Worm (Caenorhabditis elegans) whole organism, midembryonic: ENCODE data around the gene bre-5.

Source experiments
- T22C8.4 ChIP-seq: fragments of 200-800 bp; sonication (Bioruptor generic); IDR thresholded peaks from 2 replicates; pipeline ENCODE4 v1.3.6; 2022; ENCODE audit warnings: missing genetic modification characterization, missing compliant biosample characterization
- cog-1 ChIP-seq: sonication (generic microtip); optimal IDR thresholded peaks from 2 replicates; lab custom pipeline; 2016; ENCODE audit warnings: missing genetic modification characterization, missing compliant biosample characterization
- flt-1 ChIP-seq: fragments of 200-800 bp; sonication (Bioruptor generic); IDR thresholded peaks from 2 replicates; pipeline ENCODE4 v1.3.6; 2022; ENCODE audit warnings: missing genetic modification characterization, missing compliant biosample characterization
- klf-2 ChIP-seq: fragments of 200-800 bp; sonication (Bioruptor generic); conservative IDR thresholded peaks from 2 replicates; pipeline ENCODE4 v1.3.6; 2022; ENCODE audit warnings: missing genetic modification reagents, missing genetic modification characterization, missing compliant biosample characterization
- med-1 ChIP-seq: sonication (generic microtip); optimal IDR thresholded peaks from 2 replicates; lab custom pipeline; 2017; ENCODE audit warnings: missing genetic modification characterization, mild to moderate bottlenecking, missing compliant biosample characterization, antibody characterized with exemption, missing genetic modification reagents; ENCODE audit not compliant: insufficient read depth
- ref-1 ChIP-seq: fragments of 200-800 bp; sonication (Bioruptor generic); conservative IDR thresholded peaks from 2 replicates; pipeline ENCODE4 v1.3.6; 2022; ENCODE audit warnings: missing genetic modification reagents, missing genetic modification characterization, missing compliant biosample characterization
- tab-1 ChIP-seq: fragments of 200-800 bp; sonication (Bioruptor generic); IDR thresholded peaks from 2 replicates; pipeline ENCODE4 v1.3.6; 2022; ENCODE audit warnings: missing genetic modification characterization, missing compliant biosample characterization
- ztf-23 ChIP-seq: fragments of 200-800 bp; sonication (Bioruptor generic); IDR thresholded peaks from 2 replicates; pipeline ENCODE4 v1.3.6; 2022; ENCODE audit warnings: missing genetic modification reagents, missing genetic modification characterization, missing compliant biosample characterization
- ztf-29 ChIP-seq: fragments of 200-800 bp; sonication (Bioruptor generic); IDR thresholded peaks from 2 replicates; pipeline ENCODE4 v1.3.6; 2022; ENCODE audit warnings: missing genetic modification reagents, missing genetic modification characterization, missing compliant biosample characterization

The bre-5 gene

ce11 chrIV:12031003-12031402, 20.0 kb downstream of the bre-5 start, which contains the start of the genes T12G3.6 and mrpl-51:
Gene T12G3.6, minus strand, starts transcription at chrIV:12031271.
Gene mrpl-51, plus strand, starts transcription at chrIV:12031324.
- TF ChIP-seq ref-1 (GFP tag; lab: Robert Waterston, UW) (no peak), T22C8.4 (GFP tag; lab: Robert Waterston, UW) (no peak), flt-1 (GFP tag; lab: Robert Waterston, UW) (no peak), ztf-23 (GFP tag; lab: Robert Waterston, UW) (no peak), ztf-29 (no peak), klf-2 (GFP tag; lab: Robert Waterston, UW) (no peak), tab-1 (GFP tag; lab: Robert Waterston, UW) (no peak), med-1 (GFP tag; lab: Kevin White, UChicago) (no peak), cog-1 (tag; lab: Kevin White, UChicago) (no peak)

ce11 chrIV:12029722-12030182, 21.3 kb downstream of the bre-5 start, which contains the start of gene T12G3.11:
Gene T12G3.11, minus strand, starts transcription at chrIV:12029772.
- no peak for TF ChIP-seq cog-1 (tag; lab: Kevin White, UChicago)

- no peak for TF ChIP-seq flt-1 (GFP tag; lab: Robert Waterston, UW)
- no peak for TF ChIP-seq ref-1 (GFP tag; lab: Robert Waterston, UW)
- no peak for TF ChIP-seq ztf-23 (GFP tag; lab: Robert Waterston, UW)
- TF ChIP-seq cog-1 (tag; lab: Kevin White, UChicago): no peak
- TF ChIP-seq T22C8.4 (GFP tag; lab: Robert Waterston, UW): no peak
- TF ChIP-seq med-1 (GFP tag; lab: Kevin White, UChicago): no peak
- no peak for TF ChIP-seq tab-1 (GFP tag; lab: Robert Waterston, UW)
- TF ChIP-seq klf-2 (GFP tag; lab: Robert Waterston, UW): no peak
- no peak for TF ChIP-seq ztf-29
These were observed 21.9 kb downstream of the bre-5 start, which contains the start of gene tgn-38 for ce11 chrIV:12029074-12029473. Gene tgn-38, minus strand, starts transcription at chrIV:12029174.

ce11 chrIV:12021360-12021759, 29.7 kb downstream of the bre-5 start:
- TF ChIP-seq tab-1 (GFP tag; lab: Robert Waterston, UW): no peak

DNA sequence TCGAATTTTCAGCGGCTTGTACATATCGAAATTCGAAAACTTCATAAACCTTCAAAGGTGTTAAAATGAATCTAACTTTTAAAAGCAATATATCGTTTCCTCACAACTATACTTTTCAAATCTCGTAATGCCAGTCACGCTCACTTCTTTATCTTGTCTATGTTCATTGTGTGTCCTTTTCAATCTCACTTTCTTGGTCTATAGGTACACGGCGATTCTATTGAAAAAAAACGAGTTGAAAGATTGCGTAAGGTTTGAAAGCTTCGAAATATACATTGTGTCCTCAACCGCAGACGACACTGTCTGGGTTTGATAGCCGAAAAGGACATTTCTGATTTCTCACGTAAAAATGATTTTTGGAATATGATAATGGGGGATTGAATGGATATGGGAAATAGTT, 32.1 kb downstream of the bre-5 start:
- no peak for TF ChIP-seq ztf-29
- no peak for TF ChIP-seq tab-1 (GFP tag; lab: Robert Waterston, UW)
- no peak for TF ChIP-seq T22C8.4 (GFP tag; lab: Robert Waterston, UW)
- no peak for TF ChIP-seq cog-1 (tag; lab: Kevin White, UChicago)
- TF ChIP-seq ztf-23 (GFP tag; lab: Robert Waterston, UW): no peak
- TF ChIP-seq med-1 (GFP tag; lab: Kevin White, UChicago): no peak
- no peak for TF ChIP-seq flt-1 (GFP tag; lab: Robert Waterston, UW)
- no peak for TF ChIP-seq klf-2 (GFP tag; lab: Robert Waterston, UW)
- no peak for TF ChIP-seq ref-1 (GFP tag; lab: Robert Waterston, UW)

DNA sequence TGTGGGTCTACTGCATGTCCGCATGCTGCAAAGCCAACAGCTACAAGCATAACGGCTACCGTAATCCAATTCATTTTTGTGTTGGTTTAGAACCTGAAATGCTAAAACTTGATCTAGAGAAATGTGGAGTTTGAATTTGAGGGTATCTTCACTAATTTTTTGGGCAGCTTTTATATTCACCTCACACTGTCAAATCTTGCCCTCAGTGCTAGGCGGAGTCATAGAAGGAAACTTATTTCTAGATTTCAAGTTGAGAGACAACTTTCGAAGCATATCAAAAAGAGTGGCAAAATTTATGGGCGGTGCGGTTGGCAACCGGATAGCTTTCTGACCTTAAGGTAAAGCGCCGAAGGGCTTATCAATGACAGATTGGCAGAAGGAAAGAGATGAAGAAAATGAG, 35.4 kb downstream of the bre-5 start, which contains the start of gene lips-6:
Gene lips-6, minus strand, starts transcription at position 101 of the 400 bp plus-strand sequence.
- no peak for TF ChIP-seq klf-2 (GFP tag; lab: Robert Waterston, UW)
- no peak for TF ChIP-seq flt-1 (GFP tag; lab: Robert Waterston, UW)
- TF ChIP-seq ztf-29: no peak
- no peak for TF ChIP-seq ztf-23 (GFP tag; lab: Robert Waterston, UW)
- TF ChIP-seq T22C8.4 (GFP tag; lab: Robert Waterston, UW): no peak
- TF ChIP-seq med-1 (GFP tag; lab: Kevin White, UChicago): no peak
- TF ChIP-seq tab-1 (GFP tag; lab: Robert Waterston, UW): no peak
- no peak for TF ChIP-seq cog-1 (tag; lab: Kevin White, UChicago)
- TF ChIP-seq ref-1 (GFP tag; lab: Robert Waterston, UW): no peak

- TF ChIP-seq T22C8.4 (GFP tag; lab: Robert Waterston, UW) (no peak), flt-1 (GFP tag; lab: Robert Waterston, UW) (no peak), cog-1 (tag; lab: Kevin White, UChicago) (no peak), ztf-23 (GFP tag; lab: Robert Waterston, UW) (no peak), med-1 (GFP tag; lab: Kevin White, UChicago) (no peak), tab-1 (GFP tag; lab: Robert Waterston, UW) (no peak), ref-1 (GFP tag; lab: Robert Waterston, UW) (no peak), klf-2 (GFP tag; lab: Robert Waterston, UW) (no peak), ztf-29 (no peak)
These were observed 37.9 kb downstream of the bre-5 start, which contains the start of gene spe-17 for ce11 chrIV:12013120-12013519. Gene spe-17, plus strand, starts transcription at chrIV:12013420.

- no peak for TF ChIP-seq ref-1 (GFP tag; lab: Robert Waterston, UW)
- no peak for TF ChIP-seq cog-1 (tag; lab: Kevin White, UChicago)
- TF ChIP-seq med-1 (GFP tag; lab: Kevin White, UChicago): no peak
- TF ChIP-seq ztf-29: no peak
- no peak for TF ChIP-seq ztf-23 (GFP tag; lab: Robert Waterston, UW)
- no peak for TF ChIP-seq flt-1 (GFP tag; lab: Robert Waterston, UW)
These were observed 38.5 kb downstream of the bre-5 start for ce11 chrIV:12012439-12013003.

DNA sequence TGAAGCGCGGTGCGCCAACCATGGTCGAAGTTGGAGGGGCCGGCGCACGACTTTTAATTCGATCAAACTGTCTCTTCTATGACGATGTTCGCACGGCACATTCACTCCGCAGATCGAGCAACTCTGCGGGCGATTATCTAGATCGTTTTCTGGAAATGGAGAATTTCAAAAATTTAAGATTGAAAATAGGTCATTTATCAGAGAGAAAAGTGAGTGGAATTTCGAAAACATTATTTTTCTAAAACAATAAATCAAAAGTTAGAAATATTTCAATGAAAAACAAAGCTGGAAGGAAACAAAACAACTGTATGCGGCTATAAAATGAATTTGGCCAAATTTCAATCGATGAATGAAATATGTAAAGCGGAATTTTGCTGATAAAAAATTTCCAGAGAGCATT, 40.2 kb downstream of the bre-5 start, which contains the start of the genes ZK617.26 and unc-22:
Gene ZK617.26, minus strand, starts transcription at position 101 of the 400 bp plus-strand sequence.
Gene unc-22, minus strand, starts transcription at position 149 of the 400 bp plus-strand sequence.
- TF ChIP-seq ztf-29: no peak
- no peak for TF ChIP-seq med-1 (GFP tag; lab: Kevin White, UChicago)

DNA sequence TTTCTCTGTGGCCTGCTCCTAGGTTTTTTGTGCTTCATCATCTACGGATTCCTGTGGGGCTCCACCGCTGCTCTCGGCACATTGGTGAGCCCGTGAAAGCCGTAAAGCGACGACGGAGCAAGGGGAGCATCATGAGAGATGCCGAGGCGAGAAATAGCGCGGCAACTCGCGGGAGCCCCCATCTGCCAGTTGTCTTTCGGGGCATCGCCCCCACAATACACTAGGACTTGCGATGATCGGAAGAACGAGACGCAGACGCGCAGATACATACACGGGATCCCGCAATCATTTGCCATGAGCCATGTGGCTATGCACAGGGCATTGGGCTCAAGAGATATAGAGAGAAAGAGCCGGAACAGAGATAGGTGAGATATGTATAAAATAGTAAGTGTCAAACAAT, 40.6 kb downstream of the bre-5 start:
- TF ChIP-seq cog-1 (tag; lab: Kevin White, UChicago): no peak
- TF ChIP-seq tab-1 (GFP tag; lab: Robert Waterston, UW): no peak
- no peak for TF ChIP-seq T22C8.4 (GFP tag; lab: Robert Waterston, UW)
- no peak for TF ChIP-seq ztf-23 (GFP tag; lab: Robert Waterston, UW)
- TF ChIP-seq flt-1 (GFP tag; lab: Robert Waterston, UW): no peak
- no peak for TF ChIP-seq ztf-29
